Worm (Caenorhabditis elegans) whole organism, late embryonic: ENCODE data around the gene slc-17.3.

Source experiments
- Y22D7AL.16 ChIP-seq: sonication (generic microtip); optimal IDR thresholded peaks from 2 replicates; lab custom pipeline; 2016; ENCODE audit warnings: missing genetic modification characterization, missing compliant biosample characterization
- ceh-19 ChIP-seq: fragments of 200-800 bp; sonication (Bioruptor generic); optimal IDR thresholded peaks from 2 replicates; lab custom pipeline; 2018; ENCODE audit warnings: mild to moderate bottlenecking, missing genetic modification characterization, missing compliant biosample characterization
- ceh-30 ChIP-seq: fragments of 150-350 bp; optimal IDR thresholded peaks from 2 replicates; lab custom pipeline; 2014; ENCODE audit warnings: missing biosample characterization, missing genetic modification characterization
- ceh-34 ChIP-seq: sonication (generic microtip); optimal IDR thresholded peaks from 2 replicates; lab custom pipeline; 2016; ENCODE audit warnings: mild to moderate bottlenecking, missing genetic modification characterization, missing compliant biosample characterization
- elt-2 ChIP-seq: sonication (generic microtip); optimal IDR thresholded peaks from 2 replicates; lab custom pipeline; 2016; ENCODE audit warnings: missing genetic modification reagents, missing genetic modification characterization, missing compliant biosample characterization
- fkh-6 ChIP-seq: sonication (generic microtip); optimal IDR thresholded peaks from 2 replicates; lab custom pipeline; 2016; ENCODE audit warnings: missing genetic modification characterization, missing compliant biosample characterization
- hlh-15 ChIP-seq: sonication (generic microtip); optimal IDR thresholded peaks from 2 replicates; lab custom pipeline; 2016; ENCODE audit warnings: missing genetic modification characterization, missing compliant biosample characterization
- hlh-6 ChIP-seq: sonication (generic microtip); optimal IDR thresholded peaks from 2 replicates; lab custom pipeline; 2016; ENCODE audit warnings: missing genotype, missing genetic modification characterization, missing compliant biosample characterization
- lim-6 ChIP-seq: sonication (generic microtip); optimal IDR thresholded peaks from 2 replicates; lab custom pipeline; 2016; ENCODE audit warnings: missing genetic modification characterization, missing compliant biosample characterization
- nfya-1 ChIP-seq: sonication (generic microtip); optimal IDR thresholded peaks from 2 replicates; lab custom pipeline; 2017; ENCODE audit warnings: missing genetic modification characterization, mild to moderate bottlenecking, missing compliant biosample characterization, antibody characterized with exemption, moderate library complexity
- pqm-1 ChIP-seq: sonication (generic microtip); optimal IDR thresholded peaks from 2 replicates; lab custom pipeline; 2016; ENCODE audit warnings: missing genetic modification characterization, missing compliant biosample characterization
- sdc-2 ChIP-seq: sonication (generic microtip); optimal IDR thresholded peaks from 2 replicates; lab custom pipeline; 2016; ENCODE audit warnings: missing genotype, missing genetic modification characterization, missing compliant biosample characterization
- unc-42 ChIP-seq: sonication (generic microtip); optimal IDR thresholded peaks from 2 replicates; lab custom pipeline; 2016; ENCODE audit warnings: missing genotype, missing genetic modification characterization, missing compliant biosample characterization

The slc-17.3 gene

DNA sequence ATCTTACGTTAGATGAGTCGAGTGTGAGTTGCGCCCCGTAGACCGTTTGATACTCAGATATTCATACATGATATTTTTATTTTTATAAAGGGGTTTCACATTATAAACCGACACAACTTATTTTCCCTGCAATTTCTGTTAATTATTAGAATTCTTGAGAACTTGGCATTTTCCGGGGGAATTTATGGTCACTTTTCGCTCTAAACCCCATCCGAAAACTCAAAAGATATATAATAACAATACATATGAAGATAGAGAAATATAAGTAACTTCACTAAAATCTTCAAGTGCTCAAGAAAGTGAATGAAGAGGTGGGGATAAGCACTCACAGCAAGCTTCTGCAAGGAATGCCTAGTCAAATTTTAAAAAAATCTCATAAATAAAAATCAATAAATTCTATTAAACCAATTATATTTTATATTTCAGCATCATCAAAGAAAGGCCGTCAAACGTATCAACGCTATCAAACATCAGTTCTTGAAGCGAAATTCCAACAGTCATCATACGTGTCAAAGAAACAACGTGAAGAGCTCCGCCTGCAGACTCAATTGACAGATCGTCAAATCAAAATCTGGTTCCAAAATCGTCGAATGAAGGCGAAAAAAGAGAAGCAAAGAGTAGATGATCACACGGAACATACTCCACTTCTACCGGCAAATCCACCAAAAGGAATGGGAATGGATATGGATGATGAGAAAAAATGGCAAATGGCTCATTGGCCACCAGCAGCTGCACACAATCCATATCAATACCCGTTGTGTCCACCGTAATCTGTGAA lies 49.3 kb downstream of the slc-17.3 start:
- TF ChIP-seq hlh-15 (no peak), ceh-19 (GFP tag; lab: Kevin White, UChicago) (no peak), lim-6 (no peak), fkh-6 (tag; lab: Kevin White, UChicago) (no peak)

DNA sequence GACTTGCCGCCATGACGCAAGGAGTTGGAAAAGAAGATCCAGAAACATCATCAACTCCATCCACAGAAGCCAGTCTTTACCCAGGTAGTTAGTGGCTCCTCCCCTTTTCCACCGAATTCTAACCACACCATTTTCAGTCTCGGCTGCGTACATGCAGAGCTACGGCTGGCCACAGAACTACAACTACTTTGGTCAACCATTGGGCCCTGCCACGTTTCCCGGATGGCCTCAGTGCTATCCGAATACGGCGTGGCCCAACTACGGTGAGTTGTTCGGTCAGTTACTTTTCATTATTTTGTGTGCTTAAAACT lies 50.1 kb downstream of the slc-17.3 start:
- no peak for TF ChIP-seq ceh-34
- TF ChIP-seq elt-2 (tag; lab: Kevin White, UChicago), result no peak
- no peak for TF ChIP-seq sdc-2 (tag; lab: Kevin White, UChicago)
- TF ChIP-seq unc-42 (tag; lab: Kevin White, UChicago), result no peak
- no peak for TF ChIP-seq pqm-1 (tag; lab: Kevin White, UChicago)
- TF ChIP-seq ceh-30 (tag; lab: Kevin White, UChicago), result no peak

DNA sequence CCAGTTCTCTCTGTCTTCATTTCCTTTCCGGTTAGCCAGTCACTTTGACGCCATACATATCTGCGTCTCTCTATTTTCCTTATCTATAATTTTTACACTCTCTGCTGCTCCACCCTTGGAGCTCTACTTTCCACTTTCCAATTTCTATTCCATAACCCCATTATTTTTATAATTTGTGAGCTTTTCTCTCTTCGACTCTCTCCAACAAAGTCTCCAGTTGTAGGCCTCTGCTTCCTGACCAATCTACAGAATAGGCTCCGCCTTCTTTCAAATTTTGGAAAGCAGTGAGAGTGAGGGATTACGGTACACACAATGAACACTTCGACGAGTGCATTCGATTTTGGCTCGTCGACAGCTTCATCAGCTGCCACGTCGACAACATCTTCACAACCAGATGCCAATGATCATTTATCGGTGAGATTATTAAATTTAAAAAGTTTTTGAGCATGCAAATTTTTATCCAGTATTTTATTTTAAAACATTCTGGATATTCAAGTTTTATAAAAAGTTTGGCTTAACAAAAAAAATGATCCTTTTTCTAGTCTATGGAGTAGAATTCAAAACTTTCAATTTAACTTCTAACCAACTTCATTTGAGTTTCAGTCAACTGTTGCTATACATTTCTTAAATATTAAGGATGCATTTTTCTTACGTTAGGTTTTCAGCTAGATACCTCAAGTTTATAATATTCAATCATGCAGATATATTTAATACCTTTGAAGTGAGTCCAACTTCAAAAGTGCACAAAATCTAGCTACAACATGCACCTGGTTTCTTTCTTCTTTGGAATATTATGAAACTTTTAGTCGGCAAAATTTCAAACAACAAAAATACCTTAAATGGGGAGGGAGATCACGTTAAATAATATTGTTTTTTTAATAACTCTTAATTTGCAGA lies 50.7 kb downstream of the slc-17.3 start, which contains the start of gene egl-5:
Gene egl-5, plus strand, starts transcription at position 216 of the 897 bp plus-strand sequence.
- TF ChIP-seq hlh-6 (tag; lab: Kevin White, UChicago), result no peak
- no peak for TF ChIP-seq Y22D7AL.16 (tag; lab: Kevin White, UChicago)
- TF ChIP-seq nfya-1 (tag; lab: Kevin White, UChicago), result peak; percentile 47
